Worm (Caenorhabditis elegans) whole organism, mixed stage, embryonic: Measurements from ENCODE around the gene ttr-18.

Experiments
- elt-3 ChIP-seq: fragments of 150-350 bp; optimal IDR thresholded peaks from 2 replicates; lab custom pipeline; 2014; ENCODE audit warnings: missing biosample characterization, missing genetic modification characterization
- lin-13 ChIP-seq: fragments of 150-350 bp; optimal IDR thresholded peaks from 2 replicates; lab custom pipeline; 2014; ENCODE audit warnings: missing biosample characterization, missing genetic modification characterization
- lsy-2 ChIP-seq: fragments of 150-350 bp; optimal IDR thresholded peaks from 2 replicates; lab custom pipeline; 2014; ENCODE audit warnings: missing biosample characterization, missing genetic modification characterization
- mab-5 ChIP-seq: fragments of 150-350 bp; optimal IDR thresholded peaks from 2 replicates; lab custom pipeline; 2014; ENCODE audit warnings: missing biosample characterization, missing genetic modification characterization
- mls-2 ChIP-seq: sonication (generic microtip); optimal IDR thresholded peaks from 2 replicates; lab custom pipeline; 2016; ENCODE audit warnings: mild to moderate bottlenecking, missing genetic modification characterization, moderate library complexity, missing compliant biosample characterization
- nhr-12 ChIP-seq: fragments of 150-350 bp; optimal IDR thresholded peaks from 2 replicates; lab custom pipeline; 2014; ENCODE audit warnings: missing biosample characterization, missing genetic modification characterization
- nhr-28 ChIP-seq: fragments of 150-350 bp; optimal IDR thresholded peaks from 2 replicates; lab custom pipeline; 2014; ENCODE audit warnings: missing biosample characterization, missing genetic modification characterization
- pha-4 ChIP-seq: fragments of 150-350 bp; optimal IDR thresholded peaks from 2 replicates; lab custom pipeline; 2018; ENCODE audit warnings: missing biosample characterization, missing genetic modification reagents, missing genetic modification characterization

- TF ChIP-seq pha-4 (tag; lab: Kevin White, UChicago): no peak
- no peak for TF ChIP-seq nhr-28
- TF ChIP-seq mls-2 (tag; lab: Kevin White, UChicago): no peak
- no peak for TF ChIP-seq lin-13 (tag; lab: Kevin White, UChicago)
- TF ChIP-seq mab-5 (tag; lab: Kevin White, UChicago): no peak
- no peak for TF ChIP-seq nhr-12 (tag; lab: Kevin White, UChicago)
- no peak for TF ChIP-seq lsy-2
- TF ChIP-seq elt-3 (tag; lab: Kevin White, UChicago): no peak
These were observed 17.2 kb upstream of the ttr-18 start for ce11 chrII:11503761-11504160.
